Fruit fly (Drosophila melanogaster): Measurements from ENCODE around the gene Gmd.

The Gmd gene

dm6 chr2L:5000287-5000871, 23.6 kb upstream of the Gmd start (continued):
- TF ChIP-seq pros (GFP tag; optimal IDR thresholded peaks at IDR 0.05) (peak; percentile 76), Dbx (GFP tag; IDR thresholded peaks at IDR 0.05) (peak; percentile 53), CG5180 (GFP tag; optimal IDR thresholded peaks at IDR 0.05) (peak; percentile 72), CkIIα-i1 (GFP tag; IDR thresholded peaks at IDR 0.05) (no peak), her (GFP tag; optimal IDR thresholded peaks at IDR 0.05) (peak; percentile 46), CG6175 (GFP tag; IDR thresholded peaks at IDR 0.05) (peak; percentile 37; the same call in 1 of the 3 replicates), CG12942 (GFP tag; optimal IDR thresholded peaks at IDR 0.05) (peak; percentile 54), ATbp (GFP tag; optimal IDR thresholded peaks at IDR 0.05) (peak; percentile 77), Hand (GFP tag; optimal IDR thresholded peaks at IDR 0.05) (peak; percentile 74), tll (GFP tag; optimal IDR thresholded peaks at IDR 0.05) (peak in 1 of 2 experiments; percentile 73), B-H2 (GFP tag; optimal IDR thresholded peaks at IDR 0.05) (peak; percentile 43), Eip74EF (GFP tag; optimal IDR thresholded peaks at IDR 0.05) (peak in 1 of 2 experiments; percentile 75), CG9727 (GFP tag; optimal IDR thresholded peaks at IDR 0.05) (peak; percentile 93), CG3407 (GFP tag; optimal IDR thresholded peaks at IDR 0.05) (peak; percentile 62), CG33213 (GFP tag; optimal IDR thresholded peaks at IDR 0.05) (peak; percentile 65), nerfin-1 (tag; optimal IDR thresholded peaks at IDR 0.05) (peak; percentile 75), chm (GFP tag; IDR thresholded peaks at IDR 0.05) (peak; percentile 87), Camta (GFP tag; optimal IDR thresholded peaks at IDR 0.05) (peak; percentile 72), TFAM (GFP tag; optimal IDR thresholded peaks at IDR 0.05) (peak; percentile 6), wor (GFP tag; IDR thresholded peaks at IDR 0.05) (peak; percentile 56), CG14050 (GFP tag; IDR thresholded peaks at IDR 0.05) (peak; percentile 56), Ssrp (tag; optimal IDR thresholded peaks at IDR 0.05) (peak; percentile 75), CG8359 (GFP tag; optimal IDR thresholded peaks at IDR 0.05; ENCODE audit: borderline replicate concordance) (peak; percentile 68), CG3163 (GFP tag; optimal IDR thresholded peaks at IDR 0.05) (no peak), CG11085 (GFP tag; IDR thresholded peaks at IDR 0.05) (0 out of 2 replicates have a peak, but pooled peaks have one; percentile 20), CG6683 (GFP tag; optimal IDR thresholded peaks at IDR 0.05) (peak; percentile 62), mam (GFP tag; optimal IDR thresholded peaks at IDR 0.05) (peak; percentile 70), HHEX (GFP tag; optimal IDR thresholded peaks at IDR 0.05) (peak; percentile 85), CG8281 (tag; optimal IDR thresholded peaks at IDR 0.05) (peak; percentile 57), aop (GFP tag; IDR thresholded peaks at IDR 0.05) (no peak; the same call in 1 of the 2 replicates), CG12391 (tag; optimal IDR thresholded peaks at IDR 0.05) (peak; percentile 89), CG2875 (GFP tag; optimal IDR thresholded peaks at IDR 0.05) (peak; percentile 52), gcm (GFP tag; optimal IDR thresholded peaks at IDR 0.05) (peak; percentile 89), Aef1 (GFP tag; IDR thresholded peaks at IDR 0.05) (peak; percentile 59), Dp (GFP tag; optimal IDR thresholded peaks at IDR 0.05) (no peak), E2f1 (GFP tag; IDR thresholded peaks at IDR 0.05) (peak; percentile 66), PHDP (tag; optimal IDR thresholded peaks at IDR 0.05) (peak; percentile 90), H15 (GFP tag; IDR thresholded peaks at IDR 0.05) (0 out of 3 replicates have a peak, but pooled peaks have one; percentile 45), CG14014 (GFP tag; IDR thresholded peaks at IDR 0.05) (peak; percentile 78), Scr (GFP tag; IDR thresholded peaks at IDR 0.05; ENCODE audit: partially characterized antibody) (no peak), CG5953 (GFP tag; IDR thresholded peaks at IDR 0.05) (peak; percentile 53; the same call in 1 of the 2 replicates), CG8478 (optimal IDR thresholded peaks at IDR 0.05) (no peak), ci (GFP tag; IDR thresholded peaks at IDR 0.05) (peak; percentile 84), GATAe (GFP tag; conservative IDR thresholded peaks at IDR 0.05) (peak; percentile 29; the same call in 1 of the 2 replicates), CG6854 (GFP tag; optimal IDR thresholded peaks at IDR 0.05) (peak; percentile 82), corto (GFP tag; optimal IDR thresholded peaks at IDR 0.05) (peak; percentile 69), gcm2 (GFP tag; optimal IDR thresholded peaks at IDR 0.05) (peak; percentile 71), CG30020 (tag; optimal IDR thresholded peaks at IDR 0.05) (peak; percentile 60)

Measured in whole organism, embryonic.